Worm (Caenorhabditis elegans) whole organism, L4/young adult: ENCODE results near the gene usp-46.

Experiments
- W03F9.2 ChIP-seq: fragments of 150-350 bp; optimal IDR thresholded peaks from 2 replicates; lab custom pipeline; 2014; ENCODE audit warnings: missing biosample characterization, missing genetic modification characterization
- him-1 ChIP-seq: sonication (generic microtip); optimal IDR thresholded peaks from 2 replicates; lab custom pipeline; 2016; ENCODE audit warnings: missing genotype, missing genetic modification reagents, missing genetic modification characterization, missing compliant biosample characterization

DNA sequence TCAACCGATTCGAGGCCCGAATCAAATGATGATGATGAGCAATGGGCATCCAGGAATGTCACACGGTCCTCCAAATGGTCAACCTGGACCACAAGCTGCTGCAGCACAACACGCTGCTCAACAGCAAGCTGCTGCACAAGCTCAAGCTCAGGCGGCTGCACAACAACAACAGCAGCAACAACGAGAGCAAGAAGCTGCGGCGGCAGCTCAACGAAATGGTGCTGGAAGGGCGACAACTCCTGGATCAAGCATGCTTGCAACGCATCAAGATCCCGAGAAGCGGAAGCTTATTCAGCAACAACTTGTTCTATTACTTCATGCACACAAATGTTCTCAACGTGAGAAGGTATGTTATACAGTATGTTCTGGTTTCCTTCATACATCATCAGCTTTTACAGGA, 8.4 kb upstream of the usp-46 start:
- no peak for TF ChIP-seq him-1
- no peak for TF ChIP-seq W03F9.2
